Worm (Caenorhabditis elegans): ENCODE measurements around the gene F52E4.5.

The F52E4.5 gene

ce11 chrX:3108603-3109002, 21.5 kb upstream of the F52E4.5 start:
- peak; percentile 81 for TF ChIP-seq nhr-71 (tag; optimal IDR thresholded peaks at IDR 0.05)
- TF ChIP-seq nhr-28 (tag; optimal IDR thresholded peaks at IDR 0.05): no peak
- TF ChIP-seq mdl-1 (tag; optimal IDR thresholded peaks at IDR 0.05): peak in 1 of 2 experiments; percentile 79
- TF ChIP-seq ceh-90 (tag; optimal IDR thresholded peaks at IDR 0.05): no peak
- TF ChIP-seq C34B4.2 (tag; optimal IDR thresholded peaks at IDR 0.05): no peak
- peak; percentile 17; the same call in 1 of the 2 replicates for TF ChIP-seq unc-98 (GFP tag; IDR thresholded peaks at IDR 0.05)
- TF ChIP-seq lir-3 (tag; optimal IDR thresholded peaks at IDR 0.05; ENCODE audit: poor library complexity): peak; percentile 55
- TF ChIP-seq fkh-8 (tag; optimal IDR thresholded peaks at IDR 0.05): no peak
- TF ChIP-seq ets-5 (GFP tag; IDR thresholded peaks at IDR 0.05): no peak
- no peak for TF ChIP-seq sptf-1 (tag; optimal IDR thresholded peaks at IDR 0.05)
- TF ChIP-seq ztf-4 (tag; optimal IDR thresholded peaks at IDR 0.05): peak; percentile 44
- no peak for TF ChIP-seq nhr-84 (tag; optimal IDR thresholded peaks at IDR 0.05)
- no peak for TF ChIP-seq nhr-12 (tag; optimal IDR thresholded peaks at IDR 0.05)
- TF ChIP-seq nhr-47 (tag; optimal IDR thresholded peaks at IDR 0.05): peak; percentile 32
- peak; percentile 76 for TF ChIP-seq nhr-19 (GFP tag; conservative IDR thresholded peaks at IDR 0.05)
- no peak for TF ChIP-seq pax-3 (tag; optimal IDR thresholded peaks at IDR 0.05)
- TF ChIP-seq swsn-7 (tag; optimal IDR thresholded peaks at IDR 0.05): peak; percentile 5
- TF ChIP-seq lin-35 (GFP tag; optimal IDR thresholded peaks at IDR 0.05): peak; percentile 7 to 16
- no peak for TF ChIP-seq C04F5.9 (tag; optimal IDR thresholded peaks at IDR 0.05)
- TF ChIP-seq irx-1 (tag; optimal IDR thresholded peaks at IDR 0.05): no peak
- TF ChIP-seq aly-2 (tag; optimal IDR thresholded peaks at IDR 0.05): no peak
- TF ChIP-seq tlp-1 (tag; optimal IDR thresholded peaks at IDR 0.05): no peak
- TF ChIP-seq rnt-1 (tag; optimal IDR thresholded peaks at IDR 0.05): peak; percentile 84
- no peak for TF ChIP-seq xbp-1 (tag; optimal IDR thresholded peaks at IDR 0.05)
- no peak for TF ChIP-seq nhr-77 (tag; optimal IDR thresholded peaks at IDR 0.05)
- TF ChIP-seq pag-3 (tag; optimal IDR thresholded peaks at IDR 0.05; ENCODE audit: borderline replicate concordance, insufficient read depth): no peak
- no peak for TF ChIP-seq fkh-10 (GFP tag; optimal IDR thresholded peaks at IDR 0.05)
- TF ChIP-seq elt-2 (tag; optimal IDR thresholded peaks at IDR 0.05): no peak
- TF ChIP-seq efl-1 (optimal IDR thresholded peaks at IDR 0.05): no peak
- TF ChIP-seq efl-1 (GFP tag; optimal IDR thresholded peaks at IDR 0.05 in 1 of 2): peak in 1 of 2 experiments; percentile 88
- TF ChIP-seq sup-37 (GFP tag; optimal IDR thresholded peaks at IDR 0.05): no peak
- no peak for TF ChIP-seq ceh-88 (GFP tag; IDR thresholded peaks at IDR 0.05)
- no peak for TF ChIP-seq dsc-1 (tag; optimal IDR thresholded peaks at IDR 0.05)
- TF ChIP-seq ceh-63 (GFP tag; optimal IDR thresholded peaks at IDR 0.05): no peak
- TF ChIP-seq F16B12.6 (tag; optimal IDR thresholded peaks at IDR 0.05): no peak
- no peak for TF ChIP-seq snpc-4 (tag; optimal IDR thresholded peaks at IDR 0.05)
- peak; percentile 33 for TF ChIP-seq tbx-2 (tag; optimal IDR thresholded peaks at IDR 0.05)
- TF ChIP-seq ama-1 (optimal IDR thresholded peaks at IDR 0.05): no peak
- no peak for TF ChIP-seq lin-15B (tag; optimal IDR thresholded peaks at IDR 0.05)
- no peak for TF ChIP-seq vab-15 (tag; optimal IDR thresholded peaks at IDR 0.05)
- no peak for TF ChIP-seq aha-1 (tag; optimal IDR thresholded peaks at IDR 0.05)
- TF ChIP-seq hlh-17 (GFP tag; optimal IDR thresholded peaks at IDR 0.05; ENCODE audit: borderline replicate concordance): no peak
- no peak for TF ChIP-seq nhr-76 (tag; optimal IDR thresholded peaks at IDR 0.05)
- peak; percentile 81 for TF ChIP-seq lin-14 (GFP tag; optimal IDR thresholded peaks at IDR 0.05)
- no peak for TF ChIP-seq mab-9 (GFP tag; IDR thresholded peaks at IDR 0.05)
- no peak for TF ChIP-seq skn-1 (tag; optimal IDR thresholded peaks at IDR 0.05)
- no peak for TF ChIP-seq dpl-1 (GFP tag; optimal IDR thresholded peaks at IDR 0.05)
- peak; percentile 33 to 59 for TF ChIP-seq lsy-2 (tag; optimal IDR thresholded peaks at IDR 0.05)
- TF ChIP-seq snu-23 (GFP tag; optimal IDR thresholded peaks at IDR 0.05): peak; percentile 38
- no peak for TF ChIP-seq grh-1 (GFP tag; IDR thresholded peaks at IDR 0.05)
- TF ChIP-seq unc-130 (tag; optimal IDR thresholded peaks at IDR 0.05): peak; percentile 89
- peak; percentile 54 for TF ChIP-seq nhr-20 (tag; optimal IDR thresholded peaks at IDR 0.05)

Data from whole organism, L1 larva.